Worm (Caenorhabditis elegans): ENCODE data around the gene srh-10.

The srh-10 gene

ce11 chrV:6100492-6101004 is 33.6 kb upstream of the srh-10 start, which contains the start of gene crt-1 (continued):
- TF ChIP-seq B0261.1 (tag; optimal IDR thresholded peaks at IDR 0.05), result no peak
- TF ChIP-seq gei-17 (GFP tag; optimal IDR thresholded peaks at IDR 0.05), result peak; percentile 66
- no peak for TF ChIP-seq F10E7.11 (tag; optimal IDR thresholded peaks at IDR 0.05)
- no peak for TF ChIP-seq dpl-1 (GFP tag; optimal IDR thresholded peaks at IDR 0.05)
- peak; percentile 92 for TF ChIP-seq lin-40 (tag; optimal IDR thresholded peaks at IDR 0.05)
- 0 out of 2 replicates have a peak, but pooled peaks have one; percentile 59 for TF ChIP-seq madf-3 (GFP tag; IDR thresholded peaks at IDR 0.05)
- TF ChIP-seq madf-8 (GFP tag; conservative IDR thresholded peaks at IDR 0.05), result no peak
- peak; percentile 87 for TF ChIP-seq ets-4 (GFP tag; optimal IDR thresholded peaks at IDR 0.05)
- TF ChIP-seq sdz-38 (tag; optimal IDR thresholded peaks at IDR 0.05), result no peak
- TF ChIP-seq attf-3 (GFP tag; conservative IDR thresholded peaks at IDR 0.05), result 0 out of 2 replicates have a peak, but pooled peaks have one; percentile 32
- TF ChIP-seq C06A6.2 (GFP tag; conservative IDR thresholded peaks at IDR 0.05), result peak; percentile 71
- TF ChIP-seq C17E4.6 (GFP tag; IDR thresholded peaks at IDR 0.05), result no peak
- peak; percentile 89 for TF ChIP-seq nhr-80 (tag; optimal IDR thresholded peaks at IDR 0.05)
- peak; percentile 100 for TF ChIP-seq nfyb-1 (GFP tag; IDR thresholded peaks at IDR 0.05)
- TF ChIP-seq let-607 (tag; optimal IDR thresholded peaks at IDR 0.05), result peak; percentile 98 to 99
- peak; percentile 88 for TF ChIP-seq K12H6.12 (tag; optimal IDR thresholded peaks at IDR 0.05)
- TF ChIP-seq D2030.7 (GFP tag; IDR thresholded peaks at IDR 0.05), result peak; percentile 36; the same call in 1 of the 2 replicates
- peak in 1 of 3 experiments; percentile 78 for TF ChIP-seq lin-35 (GFP tag; optimal IDR thresholded peaks at IDR 0.05)
- TF ChIP-seq repo-1 (tag; optimal IDR thresholded peaks at IDR 0.05), result peak; percentile 44
- no peak for TF ChIP-seq snpc-1.1 (tag; optimal IDR thresholded peaks at IDR 0.05; ENCODE audit: insufficient read depth)
- no peak for TF ChIP-seq nfya-1 (tag; optimal IDR thresholded peaks at IDR 0.05; ENCODE audit: borderline replicate concordance, insufficient read depth)
- TF ChIP-seq B0035.1 (tag; optimal IDR thresholded peaks at IDR 0.05), result no peak
- no peak for TF ChIP-seq lsl-1 (GFP tag; optimal IDR thresholded peaks at IDR 0.05)
- no peak for TF ChIP-seq ceh-58 (GFP tag; IDR thresholded peaks at IDR 0.05)
- TF ChIP-seq aptf-2 (GFP tag; conservative IDR thresholded peaks at IDR 0.05), result no peak
- peak; percentile 32; the same call in 1 of the 2 replicates for TF ChIP-seq egrh-3 (GFP tag; IDR thresholded peaks at IDR 0.05)
- no peak for TF ChIP-seq mxl-1 (tag; optimal IDR thresholded peaks at IDR 0.05)
- peak; percentile 89 for TF ChIP-seq K11D2.4 (GFP tag; IDR thresholded peaks at IDR 0.05)
- TF ChIP-seq egl-18 (GFP tag; IDR thresholded peaks at IDR 0.05), result no peak
- TF ChIP-seq tbp1 (GFP tag; optimal IDR thresholded peaks at IDR 0.05), result peak; percentile 63
- TF ChIP-seq snpc-1.3 (tag; optimal IDR thresholded peaks at IDR 0.05; ENCODE audit: insufficient read depth), result no peak
- TF ChIP-seq ZK185.1 (tag; optimal IDR thresholded peaks at IDR 0.05; ENCODE audit: poor library complexity, severe bottlenecking), result peak; percentile 81
- no peak for TF ChIP-seq ztf-6 (GFP tag; IDR thresholded peaks at IDR 0.05)
- TF ChIP-seq mcd-1 (GFP tag; IDR thresholded peaks at IDR 0.05), result peak; percentile 86
- no peak for TF ChIP-seq T26A5.8 (tag; optimal IDR thresholded peaks at IDR 0.05)
- no peak for TF ChIP-seq lag-1 (GFP tag; IDR thresholded peaks at IDR 0.05)
- no peak for TF ChIP-seq bed-1 (GFP tag; IDR thresholded peaks at IDR 0.05)
- peak; percentile 82 for TF ChIP-seq somi-1 (GFP tag; optimal IDR thresholded peaks at IDR 0.05)
- TF ChIP-seq pbrm-1 (GFP tag; IDR thresholded peaks at IDR 0.05), result peak; percentile 87
- TF ChIP-seq athp-1 (tag; optimal IDR thresholded peaks at IDR 0.05), result no peak
- TF ChIP-seq die-1 (tag; optimal IDR thresholded peaks at IDR 0.05), result no peak
- TF ChIP-seq F57C9.4 (tag; optimal IDR thresholded peaks at IDR 0.05), result no peak
- no peak for TF ChIP-seq B0019.2 (GFP tag; conservative IDR thresholded peaks at IDR 0.05)
- TF ChIP-seq aptf-3 (GFP tag; IDR thresholded peaks at IDR 0.05), result 0 out of 2 replicates have a peak, but pooled peaks have one; percentile 52
